Worm (Caenorhabditis elegans) whole organism, L1 larva: Measurements from ENCODE around the gene T28D6.5.

Source experiments
- C04F5.9 ChIP-seq: sonication (generic microtip); optimal IDR thresholded peaks from 2 replicates; lab custom pipeline; 2016; ENCODE audit warnings: missing genetic modification characterization, missing compliant biosample characterization
- C16A3.4 ChIP-seq: fragments of 150-350 bp; optimal IDR thresholded peaks from 2 replicates; lab custom pipeline; 2014; ENCODE audit warnings: missing biosample characterization, missing genetic modification characterization
- F16B12.6 ChIP-seq: fragments of 150-350 bp; optimal IDR thresholded peaks from 2 replicates; lab custom pipeline; 2014; ENCODE audit warnings: missing biosample characterization, missing genetic modification characterization
- Y116A8C.19 ChIP-seq: sonication (generic microtip); optimal IDR thresholded peaks from 2 replicates; lab custom pipeline; 2016; ENCODE audit warnings: missing compliant biosample characterization, missing genetic modification characterization, borderline replicate concordance
- alr-1 ChIP-seq: fragments of 200-800 bp; sonication (Bioruptor generic); optimal IDR thresholded peaks from 2 replicates; lab custom pipeline; 2018; ENCODE audit warnings: borderline replicate concordance, mild to moderate bottlenecking, missing genetic modification characterization, missing compliant biosample characterization
- aly-2 ChIP-seq: fragments of 150-350 bp; optimal IDR thresholded peaks from 2 replicates; lab custom pipeline; 2014; ENCODE audit warnings: missing biosample characterization, missing genetic modification characterization
- ama-1 ChIP-seq: fragments of 150-350 bp; optimal IDR thresholded peaks from 2 replicates; lab custom pipeline; 2014
- ceh-63 ChIP-seq: fragments of 200-800 bp; sonication (Bioruptor generic); optimal IDR thresholded peaks from 2 replicates; lab custom pipeline; 2018; ENCODE audit warnings: mild to moderate bottlenecking, missing genetic modification characterization, missing compliant biosample characterization
- ceh-82 ChIP-seq, 3 experiments: fragments of 150-350 bp in 1 of 3; sonication (generic microtip) in 2 of 3; optimal IDR thresholded peaks; 2 replicates each; lab custom pipeline; 2014 to 2017; ENCODE audit warnings: missing biosample characterization in 3 of 3, missing genetic modification characterization in 3 of 3
- ceh-90 ChIP-seq: sonication (generic microtip); optimal IDR thresholded peaks from 2 replicates; lab custom pipeline; 2016; ENCODE audit warnings: missing genetic modification characterization, missing compliant biosample characterization
- dpl-1 ChIP-seq, 3 experiments: fragments of 150-350 bp in 2 of 3; sonication (generic microtip) in 1 of 3; optimal IDR thresholded peaks; 2 replicates each; lab custom pipeline; 2014 to 2017; ENCODE audit warnings: missing biosample characterization in 3 of 3, missing genetic modification characterization in 3 of 3, missing genetic modification reagents in 3 of 3
- efl-3 ChIP-seq: fragments of 200-800 bp; sonication (Bioruptor generic); optimal IDR thresholded peaks from 2 replicates; lab custom pipeline; 2018; ENCODE audit warnings: mild to moderate bottlenecking, missing genetic modification characterization, missing compliant biosample characterization
- egl-13 ChIP-seq: sonication (generic microtip); optimal IDR thresholded peaks from 2 replicates; lab custom pipeline; 2016; ENCODE audit warnings: missing genotype, missing genetic modification reagents, missing genetic modification characterization, missing compliant biosample characterization
- fkh-4 ChIP-seq: sonication (generic microtip); optimal IDR thresholded peaks from 2 replicates; lab custom pipeline; 2016; ENCODE audit warnings: missing compliant biosample characterization, missing genetic modification characterization, borderline replicate concordance
- fkh-8 ChIP-seq: sonication (generic microtip); optimal IDR thresholded peaks from 2 replicates; lab custom pipeline; 2016; ENCODE audit warnings: mild to moderate bottlenecking, missing genetic modification characterization, missing compliant biosample characterization
- hlh-4 ChIP-seq: sonication (generic microtip); optimal IDR thresholded peaks from 2 replicates; lab custom pipeline; 2016; ENCODE audit warnings: mild to moderate bottlenecking, missing genetic modification characterization, missing compliant biosample characterization
- hpl-2 ChIP-seq: fragments of 150-350 bp; optimal IDR thresholded peaks from 2 replicates; lab custom pipeline; 2014; ENCODE audit warnings: missing biosample characterization, missing genetic modification reagents, missing genetic modification characterization
- irx-1 ChIP-seq: sonication (generic microtip); optimal IDR thresholded peaks from 2 replicates; lab custom pipeline; 2016; ENCODE audit warnings: missing genetic modification characterization, missing compliant biosample characterization
- jun-1 ChIP-seq: fragments of 150-350 bp; optimal IDR thresholded peaks from 2 replicates; lab custom pipeline; 2014; ENCODE audit warnings: missing biosample characterization, missing genetic modification reagents, missing genetic modification characterization
- lin-13 ChIP-seq: fragments of 150-350 bp; optimal IDR thresholded peaks from 2 replicates; lab custom pipeline; 2014; ENCODE audit warnings: missing biosample characterization, missing genetic modification reagents, missing genetic modification characterization
- lin-14 ChIP-seq: fragments of 200-800 bp; sonication (Bioruptor generic); optimal IDR thresholded peaks from 2 replicates; lab custom pipeline; 2018; ENCODE audit warnings: mild to moderate bottlenecking, missing genetic modification characterization, moderate library complexity, missing compliant biosample characterization
- lin-35 ChIP-seq, 2 experiments: fragments of 150-350 bp; optimal IDR thresholded peaks; 2 replicates each; lab custom pipeline; 2014; ENCODE audit warnings: missing biosample characterization in 2 of 2, missing genetic modification characterization in 2 of 2, missing genetic modification reagents in 2 of 2
- lir-3 ChIP-seq: sonication (generic microtip); optimal IDR thresholded peaks from 2 replicates; lab custom pipeline; 2016; ENCODE audit warnings: mild to moderate bottlenecking, missing genetic modification characterization, moderate library complexity, missing compliant biosample characterization; ENCODE audit not compliant: poor library complexity
- mef-2 ChIP-seq: fragments of 150-350 bp; optimal IDR thresholded peaks from 2 replicates; lab custom pipeline; 2014; ENCODE audit warnings: missing biosample characterization, missing genetic modification characterization
- mep-1 ChIP-seq: fragments of 150-350 bp; optimal IDR thresholded peaks from 2 replicates; lab custom pipeline; 2014; ENCODE audit warnings: missing biosample characterization, missing genetic modification characterization
- nhr-12 ChIP-seq: sonication (generic microtip); optimal IDR thresholded peaks from 2 replicates; lab custom pipeline; 2017; ENCODE audit warnings: missing biosample characterization, missing genetic modification characterization
- nhr-19 ChIP-seq: fragments of 200-800 bp; sonication (Bioruptor generic); conservative IDR thresholded peaks from 2 replicates; pipeline ENCODE4 v1.3.6; 2022; ENCODE audit warnings: missing genetic modification characterization, missing compliant biosample characterization
- nhr-237 ChIP-seq: fragments of 150-350 bp; optimal IDR thresholded peaks from 2 replicates; lab custom pipeline; 2014; ENCODE audit warnings: missing biosample characterization, missing genetic modification characterization
- nhr-47 ChIP-seq: sonication (generic microtip); optimal IDR thresholded peaks from 2 replicates; lab custom pipeline; 2016; ENCODE audit warnings: mild to moderate bottlenecking, missing genetic modification characterization, moderate library complexity, missing compliant biosample characterization
- nhr-71 ChIP-seq: sonication (generic microtip); optimal IDR thresholded peaks from 2 replicates; lab custom pipeline; 2016; ENCODE audit warnings: mild to moderate bottlenecking, missing genetic modification characterization, moderate library complexity, missing compliant biosample characterization
- nhr-77 ChIP-seq: fragments of 150-350 bp; optimal IDR thresholded peaks from 2 replicates; lab custom pipeline; 2014; ENCODE audit warnings: missing biosample characterization, missing genetic modification characterization
- nhr-85 ChIP-seq: sonication (generic microtip); peaks from one replicate; lab custom pipeline; 2016; ENCODE audit warnings: missing genetic modification characterization, inconsistent platforms, missing compliant biosample characterization
- nhr-90 ChIP-seq: sonication (generic microtip); optimal IDR thresholded peaks from 2 replicates; lab custom pipeline; 2016; ENCODE audit warnings: mild to moderate bottlenecking, missing genetic modification characterization, missing compliant biosample characterization; ENCODE audit not compliant: poor library complexity
- pag-3 ChIP-seq: sonication (generic microtip); optimal IDR thresholded peaks from 2 replicates; lab custom pipeline; 2017; ENCODE audit warnings: missing genetic modification characterization, mild to moderate bottlenecking, missing compliant biosample characterization, antibody characterized with exemption, borderline replicate concordance; ENCODE audit not compliant: insufficient read depth
- pax-3 ChIP-seq: fragments of 200-800 bp; sonication (Bioruptor generic); optimal IDR thresholded peaks from 2 replicates; lab custom pipeline; 2018; ENCODE audit warnings: mild to moderate bottlenecking, missing genetic modification characterization, moderate library complexity, missing compliant biosample characterization
- pqm-1 ChIP-seq: sonication (generic microtip); optimal IDR thresholded peaks from 3 replicates; lab custom pipeline; 2017; ENCODE audit warnings: missing biosample characterization, missing genetic modification characterization
- rnt-1 ChIP-seq: sonication (generic microtip); optimal IDR thresholded peaks from 2 replicates; lab custom pipeline; 2016; ENCODE audit warnings: mild to moderate bottlenecking, missing genetic modification characterization, moderate library complexity, missing compliant biosample characterization
- skn-1 ChIP-seq: fragments of 150-350 bp; optimal IDR thresholded peaks from 2 replicates; lab custom pipeline; 2014; ENCODE audit warnings: missing biosample characterization, missing genetic modification characterization
- snu-23 ChIP-seq: sonication (generic microtip); optimal IDR thresholded peaks from 2 replicates; lab custom pipeline; 2016; ENCODE audit warnings: missing genetic modification characterization, missing compliant biosample characterization
- tlp-1 ChIP-seq: fragments of 150-350 bp; optimal IDR thresholded peaks from 2 replicates; lab custom pipeline; 2014; ENCODE audit warnings: missing biosample characterization, missing genetic modification characterization
- unc-130 ChIP-seq: fragments of 150-350 bp; optimal IDR thresholded peaks from 2 replicates; lab custom pipeline; 2017; ENCODE audit warnings: missing biosample characterization, missing genetic modification characterization, inconsistent platforms
- unc-62 ChIP-seq: fragments of 150-350 bp; optimal IDR thresholded peaks from 2 replicates; lab custom pipeline; 2014; ENCODE audit warnings: missing biosample characterization, missing genetic modification reagents, missing genetic modification characterization
- unc-86 ChIP-seq: sonication (generic microtip); optimal IDR thresholded peaks from 2 replicates; lab custom pipeline; 2016; ENCODE audit warnings: missing genetic modification characterization, missing compliant biosample characterization
- vab-15 ChIP-seq: sonication (generic microtip); optimal IDR thresholded peaks from 2 replicates; lab custom pipeline; 2017; ENCODE audit warnings: missing genotype, mild to moderate bottlenecking, missing genetic modification characterization, missing compliant biosample characterization
- xbp-1 ChIP-seq: sonication (generic microtip); optimal IDR thresholded peaks from 2 replicates; lab custom pipeline; 2016; ENCODE audit warnings: missing genetic modification characterization, missing compliant biosample characterization
- ztf-4 ChIP-seq: fragments of 150-350 bp; optimal IDR thresholded peaks from 2 replicates; lab custom pipeline; 2014; ENCODE audit warnings: missing biosample characterization, missing genetic modification characterization

Gene T28D6.5

ce11 chrIII:11290554-11290953 lies 42.9 kb upstream of the T28D6.5 start, which contains the start of the genes gly-9, mib-1 and smc-3 (continued):
- TF ChIP-seq lir-3 (tag; lab: Kevin White, UChicago) (peak; percentile 96), F16B12.6 (tag; lab: Kevin White, UChicago) (peak; percentile 57), ceh-63 (GFP tag; lab: Kevin White, UChicago) (peak; percentile 19), ceh-82 (tag; optimal IDR thresholded peaks at IDR 0.05; lab: Kevin White, UChicago) (peak; percentile 26 to 82 (median 58)), snu-23 (GFP tag; lab: Kevin White, UChicago) (peak; percentile 87), ama-1 (lab: Kevin White, UChicago) (no peak), Y116A8C.19 (peak; percentile 54), ceh-90 (tag; lab: Kevin White, UChicago) (peak; percentile 95), nhr-19 (GFP tag; lab: Robert Waterston, UW) (peak; percentile 78), nhr-90 (tag; lab: Kevin White, UChicago) (peak; percentile 91), unc-62 (GFP tag; lab: Kevin White, UChicago) (no peak), mep-1 (tag; lab: Kevin White, UChicago) (peak; percentile 84), unc-130 (tag; lab: Kevin White, UChicago) (no peak), xbp-1 (tag; lab: Kevin White, UChicago) (peak; percentile 85), nhr-77 (peak; percentile 17), nhr-71 (tag; lab: Kevin White, UChicago) (peak; percentile 90), tlp-1 (no peak), aly-2 (tag; lab: Kevin White, UChicago) (no peak), unc-86 (tag; lab: Kevin White, UChicago) (peak; percentile 73), rnt-1 (tag; lab: Kevin White, UChicago) (peak; percentile 98), irx-1 (tag; lab: Kevin White, UChicago) (peak; percentile 90), egl-13 (tag; lab: Kevin White, UChicago) (peak; percentile 89), hpl-2 (GFP tag; lab: Kevin White, UChicago) (no peak), dpl-1 (GFP tag; optimal IDR thresholded peaks at IDR 0.05; lab: Kevin White, UChicago) (peak; percentile 87 to 91 (median 88))

- no peak for TF ChIP-seq pax-3
- TF ChIP-seq nhr-85 (tag; lab: Kevin White, UChicago), result peak; percentile 9
- TF ChIP-seq ceh-82 (tag; optimal IDR thresholded peaks at IDR 0.05; lab: Kevin White, UChicago), result no peak
Observed at ce11 chrIII:11311466-11311865, 22.0 kb upstream of the T28D6.5 start, which contains the start of gene rab-35. Gene rab-35 (minus strand): TSS chrIII:11311566.

- no peak for TF ChIP-seq pqm-1 (tag; lab: Kevin White, UChicago)
- TF ChIP-seq lin-14 (GFP tag; lab: Kevin White, UChicago), result no peak
- TF ChIP-seq C04F5.9, result peak; percentile 87
- peak; percentile 84 for TF ChIP-seq fkh-4
- peak; percentile 95 for TF ChIP-seq nhr-47 (tag; lab: Kevin White, UChicago)
- TF ChIP-seq lir-3 (tag; lab: Kevin White, UChicago), result no peak
- no peak for TF ChIP-seq pag-3 (tag; lab: Kevin White, UChicago)
- peak; percentile 89 to 94 for TF ChIP-seq lin-35 (GFP tag; optimal IDR thresholded peaks at IDR 0.05; lab: Kevin White, UChicago)
- peak; percentile 79 for TF ChIP-seq vab-15 (tag; lab: Kevin White, UChicago)
- TF ChIP-seq alr-1 (tag; lab: Kevin White, UChicago), result no peak
- peak; percentile 87 to 90 (median 90) for TF ChIP-seq dpl-1 (GFP tag; optimal IDR thresholded peaks at IDR 0.05; lab: Kevin White, UChicago)
- peak; percentile 97 for TF ChIP-seq pax-3
- peak; percentile 71 for TF ChIP-seq nhr-19 (GFP tag; lab: Robert Waterston, UW)
- peak; percentile 65 for TF ChIP-seq nhr-237 (tag; lab: Kevin White, UChicago)
- TF ChIP-seq fkh-8, result peak; percentile 91
- TF ChIP-seq lin-13, result peak; percentile 50
- peak; percentile 72 for TF ChIP-seq mep-1 (tag; lab: Kevin White, UChicago)
- peak; percentile 93 for TF ChIP-seq F16B12.6 (tag; lab: Kevin White, UChicago)
- no peak for TF ChIP-seq ztf-4 (tag; lab: Kevin White, UChicago)
- peak; percentile 65 for TF ChIP-seq C16A3.4 (tag; lab: Kevin White, UChicago)
- TF ChIP-seq skn-1 (tag; lab: Kevin White, UChicago), result no peak
- peak; percentile 84 for TF ChIP-seq irx-1 (tag; lab: Kevin White, UChicago)
- TF ChIP-seq ceh-90 (tag; lab: Kevin White, UChicago), result peak; percentile 72
- no peak for TF ChIP-seq mef-2
- no peak for TF ChIP-seq nhr-12 (tag; lab: Kevin White, UChicago)
- TF ChIP-seq nhr-77, result peak; percentile 72
- peak; percentile 53 for TF ChIP-seq hlh-4
- peak; percentile 94 for TF ChIP-seq nhr-71 (tag; lab: Kevin White, UChicago)
- TF ChIP-seq unc-62 (GFP tag; lab: Kevin White, UChicago), result no peak
- TF ChIP-seq efl-3 (GFP tag; lab: Kevin White, UChicago), result peak; percentile 33
- peak; percentile 55 for TF ChIP-seq jun-1 (tag; lab: Kevin White, UChicago)
- peak; percentile 34 to 43 (median 43) for TF ChIP-seq ceh-82 (tag; optimal IDR thresholded peaks at IDR 0.05; lab: Kevin White, UChicago)
Observed at ce11 chrIII:11317164-11317620, 16.3 kb upstream of the T28D6.5 start, which contains the start of gene mcm-10. Gene mcm-10 (plus strand): TSS chrIII:11317570.
